Fruit fly (Drosophila melanogaster): ENCODE results near the gene CG32262.

The CG32262 gene

dm6 chr3L:3814010-3814833 lies 4.2 kb upstream of the CG32262 start, which contains the start of gene Scsalpha1 (continued):
- TF ChIP-seq BEAF-32 (GFP tag; optimal IDR thresholded peaks at IDR 0.05): peak; percentile 98
- TF ChIP-seq cad (GFP tag; optimal IDR thresholded peaks at IDR 0.05): no peak
- peak; percentile 51 for TF ChIP-seq NfI (GFP tag; optimal IDR thresholded peaks at IDR 0.05)
- TF ChIP-seq gcm (GFP tag; optimal IDR thresholded peaks at IDR 0.05): no peak
- peak; percentile 54; the same call in 1 of the 2 replicates for TF ChIP-seq Xrp1 (GFP tag; IDR thresholded peaks at IDR 0.05)
- TF ChIP-seq Stat92E (GFP tag; optimal IDR thresholded peaks at IDR 0.05): peak in 1 of 3 experiments; percentile 58
- TF ChIP-seq wek (GFP tag; optimal IDR thresholded peaks at IDR 0.05): peak; percentile 97
- TF ChIP-seq chif (GFP tag; optimal IDR thresholded peaks at IDR 0.05): peak in 1 of 2 experiments; percentile 7
- peak; percentile 95 for TF ChIP-seq grau (tag; optimal IDR thresholded peaks at IDR 0.05)
- no peak for TF ChIP-seq D19B (GFP tag; optimal IDR thresholded peaks at IDR 0.05)
- TF ChIP-seq pros (GFP tag; optimal IDR thresholded peaks at IDR 0.05): no peak
- no peak for TF ChIP-seq sim (GFP tag; IDR thresholded peaks at IDR 0.05)
- no peak for TF ChIP-seq CG13123 (GFP tag; optimal IDR thresholded peaks at IDR 0.05)
- peak; percentile 49; the same call in 1 of the 3 replicates for TF ChIP-seq tgo (GFP tag; IDR thresholded peaks at IDR 0.05)
- peak; percentile 13 for TF ChIP-seq CG12219 (GFP tag; optimal IDR thresholded peaks at IDR 0.05)
- peak; percentile 96 for TF ChIP-seq Neu2 (GFP tag; optimal IDR thresholded peaks at IDR 0.05; ENCODE audit: borderline replicate concordance)
- TF ChIP-seq nerfin-1 (tag; optimal IDR thresholded peaks at IDR 0.05): no peak
- peak; percentile 19 for TF ChIP-seq NC2β (GFP tag; optimal IDR thresholded peaks at IDR 0.05)
- peak; percentile 87 for TF ChIP-seq CG2116 (GFP tag; optimal IDR thresholded peaks at IDR 0.05)
- TF ChIP-seq da (GFP tag; optimal IDR thresholded peaks at IDR 0.05): no peak
- no peak for TF ChIP-seq cas (GFP tag; IDR thresholded peaks at IDR 0.05)
- TF ChIP-seq CG7372 (GFP tag; IDR thresholded peaks at IDR 0.05): 0 out of 2 replicates have a peak, but pooled peaks have one; percentile 19
- no peak for TF ChIP-seq Hey (tag; optimal IDR thresholded peaks at IDR 0.05)
- peak; percentile 65 for TF ChIP-seq CG6272 (GFP tag; IDR thresholded peaks at IDR 0.05)
- TF ChIP-seq esg (GFP tag; conservative IDR thresholded peaks at IDR 0.05): 0 out of 2 replicates have a peak, but pooled peaks have one; percentile 10
- peak; percentile 56 for TF ChIP-seq onecut (GFP tag; IDR thresholded peaks at IDR 0.05)
- peak; percentile 98 for TF ChIP-seq CG2129 (GFP tag; IDR thresholded peaks at IDR 0.05; ENCODE audit: partially characterized antibody)
- no peak for TF ChIP-seq NK7.1 (GFP tag; optimal IDR thresholded peaks at IDR 0.05)
- TF ChIP-seq CG2889 (GFP tag; IDR thresholded peaks at IDR 0.05): no peak
- TF ChIP-seq so (GFP tag; IDR thresholded peaks at IDR 0.05): 0 out of 3 replicates have a peak, but pooled peaks have one; percentile 33
- TF ChIP-seq Hand (GFP tag; optimal IDR thresholded peaks at IDR 0.05): peak; percentile 12
- TF ChIP-seq vnd (GFP tag; IDR thresholded peaks at IDR 0.05; ENCODE audit: partially characterized antibody): peak; percentile 99
- no peak for TF ChIP-seq CG18011 (GFP tag; optimal IDR thresholded peaks at IDR 0.05)
- TF ChIP-seq Sin3A (optimal IDR thresholded peaks at IDR 0.05): peak; percentile 71
- peak; percentile 4 for TF ChIP-seq BtbVII (GFP tag; optimal IDR thresholded peaks at IDR 0.05)
- TF ChIP-seq gce (GFP tag; IDR thresholded peaks at IDR 0.05): peak; percentile 14; the same call in 1 of the 3 replicates
- TF ChIP-seq CG12659 (GFP tag; optimal IDR thresholded peaks at IDR 0.05): peak; percentile 63
- TF ChIP-seq sr (GFP tag; IDR thresholded peaks at IDR 0.05): no peak
- TF ChIP-seq ems (GFP tag; optimal IDR thresholded peaks at IDR 0.05): no peak
- TF ChIP-seq mld (GFP tag; IDR thresholded peaks at IDR 0.05; ENCODE audit: partially characterized antibody): peak; percentile 100
- TF ChIP-seq CG11456 (GFP tag; IDR thresholded peaks at IDR 0.05): peak; percentile 66; the same call in 1 of the 3 replicates
- peak; percentile 20 for TF ChIP-seq HHEX (GFP tag; optimal IDR thresholded peaks at IDR 0.05)
- peak; percentile 88 for TF ChIP-seq MESR4 (GFP tag; optimal IDR thresholded peaks at IDR 0.05)
- TF ChIP-seq lola (GFP tag; optimal IDR thresholded peaks at IDR 0.05): no peak
- TF ChIP-seq CG4404 (GFP tag; IDR thresholded peaks at IDR 0.05): no peak
- TF ChIP-seq CG33557 (GFP tag; optimal IDR thresholded peaks at IDR 0.05): no peak
- peak; percentile 7 for TF ChIP-seq caup (GFP tag; optimal IDR thresholded peaks at IDR 0.05; ENCODE audit: severe bottlenecking)
- no peak for TF ChIP-seq Ravus (GFP tag; IDR thresholded peaks at IDR 0.05)
